Worm (Caenorhabditis elegans) whole organism, L1 larva: Measurements from ENCODE around the gene F16F9.1.
A peak's percentile ranks its signal among the peaks of the same experiment; 100 is the strongest.

Experiments
- C16A3.4 ChIP-seq: fragments of 150-350 bp; optimal IDR thresholded peaks from 2 replicates; lab custom pipeline; 2014; ENCODE audit warnings: missing biosample characterization, missing genetic modification characterization
- Y116A8C.19 ChIP-seq: sonication (generic microtip); optimal IDR thresholded peaks from 2 replicates; lab custom pipeline; 2016; ENCODE audit warnings: missing compliant biosample characterization, missing genetic modification characterization, borderline replicate concordance
- aha-1 ChIP-seq: fragments of 150-350 bp; optimal IDR thresholded peaks from 2 replicates; lab custom pipeline; 2014; ENCODE audit warnings: missing biosample characterization, missing genetic modification characterization
- ama-1 ChIP-seq: fragments of 150-350 bp; optimal IDR thresholded peaks from 2 replicates; lab custom pipeline; 2014
- ceh-8 ChIP-seq: fragments of 200-800 bp; sonication (Bioruptor generic); optimal IDR thresholded peaks from 2 replicates; lab custom pipeline; 2018; ENCODE audit warnings: mild to moderate bottlenecking, missing genetic modification characterization, moderate library complexity, missing compliant biosample characterization
- ceh-88 ChIP-seq: fragments of 200-800 bp; sonication (Bioruptor generic); IDR thresholded peaks from 2 replicates; pipeline ENCODE4 v1.3.6; 2022; ENCODE audit warnings: missing genetic modification characterization, missing compliant biosample characterization
- dpl-1 ChIP-seq, 3 experiments: fragments of 150-350 bp in 2 of 3; sonication (generic microtip) in 1 of 3; optimal IDR thresholded peaks; 2 replicates each; lab custom pipeline; 2014 to 2017; ENCODE audit warnings: missing biosample characterization in 3 of 3, missing genetic modification characterization in 3 of 3, missing genetic modification reagents in 3 of 3
- dsc-1 ChIP-seq: sonication (generic microtip); optimal IDR thresholded peaks from 2 replicates; lab custom pipeline; 2016; ENCODE audit warnings: mild to moderate bottlenecking, missing genetic modification characterization, missing compliant biosample characterization
- egl-27 ChIP-seq, 2 experiments: fragments of 150-350 bp in 1 of 2; sonication (generic microtip); optimal IDR thresholded peaks; 3 replicates each; lab custom pipeline; 2017 to 2018; ENCODE audit warnings: missing biosample characterization in 2 of 2, missing genetic modification characterization in 2 of 2, missing genetic modification reagents in 2 of 2
- elt-2 ChIP-seq: sonication (generic microtip); optimal IDR thresholded peaks from 2 replicates; lab custom pipeline; 2016; ENCODE audit warnings: missing genetic modification characterization, mild to moderate bottlenecking, inconsistent platforms, missing compliant biosample characterization, missing genetic modification reagents
- ets-5 ChIP-seq: fragments of 200-800 bp; sonication (Bioruptor generic); IDR thresholded peaks from 2 replicates; pipeline ENCODE4 v1.3.6; 2022; ENCODE audit warnings: missing genetic modification characterization, missing compliant biosample characterization
- fkh-10 ChIP-seq: sonication (generic microtip); optimal IDR thresholded peaks from 2 replicates; lab custom pipeline; 2017; ENCODE audit warnings: missing biosample characterization, missing genetic modification reagents, missing genetic modification characterization
- fkh-4 ChIP-seq: sonication (generic microtip); optimal IDR thresholded peaks from 2 replicates; lab custom pipeline; 2016; ENCODE audit warnings: missing compliant biosample characterization, missing genetic modification characterization, borderline replicate concordance
- fkh-8 ChIP-seq: sonication (generic microtip); optimal IDR thresholded peaks from 2 replicates; lab custom pipeline; 2016; ENCODE audit warnings: mild to moderate bottlenecking, missing genetic modification characterization, missing compliant biosample characterization
- fos-1 ChIP-seq: fragments of 150-350 bp; optimal IDR thresholded peaks from 2 replicates; lab custom pipeline; 2014; ENCODE audit warnings: missing biosample characterization, missing genetic modification characterization
- grh-1 ChIP-seq: fragments of 200-800 bp; sonication (Bioruptor generic); IDR thresholded peaks from 2 replicates; pipeline ENCODE4 v1.3.6; 2022; ENCODE audit warnings: missing genetic modification reagents, missing genetic modification characterization, missing compliant biosample characterization
- hlh-4 ChIP-seq: sonication (generic microtip); optimal IDR thresholded peaks from 2 replicates; lab custom pipeline; 2016; ENCODE audit warnings: mild to moderate bottlenecking, missing genetic modification characterization, missing compliant biosample characterization
- jun-1 ChIP-seq: fragments of 150-350 bp; optimal IDR thresholded peaks from 2 replicates; lab custom pipeline; 2014; ENCODE audit warnings: missing biosample characterization, missing genetic modification reagents, missing genetic modification characterization
- lin-14 ChIP-seq: fragments of 200-800 bp; sonication (Bioruptor generic); optimal IDR thresholded peaks from 2 replicates; lab custom pipeline; 2018; ENCODE audit warnings: mild to moderate bottlenecking, missing genetic modification characterization, moderate library complexity, missing compliant biosample characterization
- lsy-2 ChIP-seq, 2 experiments: fragments of 150-350 bp; optimal IDR thresholded peaks; 2 replicates each; lab custom pipeline; 2014; ENCODE audit warnings: missing biosample characterization in 2 of 2, missing genetic modification characterization in 2 of 2
- mab-9 ChIP-seq: fragments of 200-800 bp; sonication (Bioruptor generic); IDR thresholded peaks from 2 replicates; pipeline ENCODE4 v1.3.6; 2022; ENCODE audit warnings: missing genetic modification reagents, missing genetic modification characterization, missing compliant biosample characterization
- mep-1 ChIP-seq: fragments of 150-350 bp; optimal IDR thresholded peaks from 2 replicates; lab custom pipeline; 2014; ENCODE audit warnings: missing biosample characterization, missing genetic modification characterization
- nhr-11 ChIP-seq: fragments of 150-350 bp; optimal IDR thresholded peaks from 2 replicates; lab custom pipeline; 2014; ENCODE audit warnings: missing biosample characterization, missing genetic modification characterization
- nhr-12 ChIP-seq: sonication (generic microtip); optimal IDR thresholded peaks from 2 replicates; lab custom pipeline; 2017; ENCODE audit warnings: missing biosample characterization, missing genetic modification characterization
- nhr-19 ChIP-seq: fragments of 200-800 bp; sonication (Bioruptor generic); conservative IDR thresholded peaks from 2 replicates; pipeline ENCODE4 v1.3.6; 2022; ENCODE audit warnings: missing genetic modification characterization, missing compliant biosample characterization
- nhr-20 ChIP-seq: sonication (generic microtip); optimal IDR thresholded peaks from 2 replicates; lab custom pipeline; 2016; ENCODE audit warnings: mild to moderate bottlenecking, missing genetic modification characterization, missing compliant biosample characterization
- nhr-28 ChIP-seq: fragments of 150-350 bp; optimal IDR thresholded peaks from 2 replicates; lab custom pipeline; 2014; ENCODE audit warnings: missing biosample characterization, missing genetic modification characterization
- nhr-71 ChIP-seq: sonication (generic microtip); optimal IDR thresholded peaks from 2 replicates; lab custom pipeline; 2016; ENCODE audit warnings: mild to moderate bottlenecking, missing genetic modification characterization, moderate library complexity, missing compliant biosample characterization
- nhr-77 ChIP-seq: fragments of 150-350 bp; optimal IDR thresholded peaks from 2 replicates; lab custom pipeline; 2014; ENCODE audit warnings: missing biosample characterization, missing genetic modification characterization
- nhr-84 ChIP-seq: sonication (generic microtip); optimal IDR thresholded peaks from 2 replicates; lab custom pipeline; 2017; ENCODE audit warnings: missing biosample characterization, missing genetic modification characterization
- pqm-1 ChIP-seq: sonication (generic microtip); optimal IDR thresholded peaks from 3 replicates; lab custom pipeline; 2017; ENCODE audit warnings: missing biosample characterization, missing genetic modification characterization
- skn-1 ChIP-seq: fragments of 150-350 bp; optimal IDR thresholded peaks from 2 replicates; lab custom pipeline; 2014; ENCODE audit warnings: missing biosample characterization, missing genetic modification characterization
- sox-4 ChIP-seq: sonication (generic microtip); optimal IDR thresholded peaks from 2 replicates; lab custom pipeline; 2016; ENCODE audit warnings: missing genetic modification characterization, missing compliant biosample characterization
- sup-37 ChIP-seq: fragments of 200-800 bp; sonication (Bioruptor generic); optimal IDR thresholded peaks from 2 replicates; lab custom pipeline; 2018; ENCODE audit warnings: mild to moderate bottlenecking, missing genetic modification characterization, missing compliant biosample characterization
- swsn-7 ChIP-seq: sonication (generic microtip); optimal IDR thresholded peaks from 2 replicates; lab custom pipeline; 2016; ENCODE audit warnings: missing genetic modification characterization, missing compliant biosample characterization
- unc-130 ChIP-seq: fragments of 150-350 bp; optimal IDR thresholded peaks from 2 replicates; lab custom pipeline; 2017; ENCODE audit warnings: missing biosample characterization, missing genetic modification characterization, inconsistent platforms
- unc-30 ChIP-seq: sonication (generic microtip); optimal IDR thresholded peaks from 2 replicates; lab custom pipeline; 2017; ENCODE audit warnings: missing biosample characterization, missing genetic modification characterization
- unc-62 ChIP-seq: fragments of 150-350 bp; optimal IDR thresholded peaks from 2 replicates; lab custom pipeline; 2014; ENCODE audit warnings: missing biosample characterization, missing genetic modification reagents, missing genetic modification characterization
- unc-86 ChIP-seq: sonication (generic microtip); optimal IDR thresholded peaks from 2 replicates; lab custom pipeline; 2016; ENCODE audit warnings: missing genetic modification characterization, missing compliant biosample characterization
- unc-98 ChIP-seq: fragments of 200-800 bp; sonication (Bioruptor generic); IDR thresholded peaks from 2 replicates; pipeline ENCODE4 v1.3.6; 2022; ENCODE audit warnings: missing genetic modification characterization, missing compliant biosample characterization
- vab-15 ChIP-seq: sonication (generic microtip); optimal IDR thresholded peaks from 2 replicates; lab custom pipeline; 2017; ENCODE audit warnings: missing genotype, mild to moderate bottlenecking, missing genetic modification characterization, missing compliant biosample characterization
- xbp-1 ChIP-seq: sonication (generic microtip); optimal IDR thresholded peaks from 2 replicates; lab custom pipeline; 2016; ENCODE audit warnings: missing genetic modification characterization, missing compliant biosample characterization
- zag-1 ChIP-seq: fragments of 150-350 bp; optimal IDR thresholded peaks from 2 replicates; lab custom pipeline; 2014; ENCODE audit warnings: missing biosample characterization, missing genetic modification characterization
- zip-4 ChIP-seq: fragments of 200-800 bp; sonication (Bioruptor generic); optimal IDR thresholded peaks from 2 replicates; lab custom pipeline; 2018; ENCODE audit warnings: mild to moderate bottlenecking, missing genetic modification characterization, moderate library complexity, missing compliant biosample characterization
- ztf-4 ChIP-seq: fragments of 150-350 bp; optimal IDR thresholded peaks from 2 replicates; lab custom pipeline; 2014; ENCODE audit warnings: missing biosample characterization, missing genetic modification characterization

F16F9.1 gene

ce11 chrX:8404308-8405085, 41.7 kb upstream of the F16F9.1 start (continued):
- TF ChIP-seq ceh-88 (peak; percentile 89), ztf-4 (tag; lab: Kevin White, UChicago) (peak; percentile 83), unc-30 (no peak), egl-27 (tag; optimal IDR thresholded peaks at IDR 0.05; lab: Kevin White, UChicago) (peak; percentile 69 to 73), zip-4 (GFP tag; lab: Kevin White, UChicago) (peak; percentile 81), swsn-7 (tag; lab: Kevin White, UChicago) (peak; percentile 94), jun-1 (peak; percentile 87), unc-98 (GFP tag; lab: Robert Waterston, UW) (peak; percentile 73), dsc-1 (peak; percentile 95), nhr-84 (no peak), nhr-19 (GFP tag; lab: Robert Waterston, UW) (peak; percentile 92), fkh-10 (GFP tag; lab: Kevin White, UChicago) (peak; percentile 93), mab-9 (GFP tag; lab: Robert Waterston, UW) (peak; percentile 70), fos-1 (tag; lab: Kevin White, UChicago) (peak; percentile 84), sup-37 (peak; percentile 81), vab-15 (tag; lab: Kevin White, UChicago) (no peak), aha-1 (no peak), unc-86 (tag; lab: Kevin White, UChicago) (peak; percentile 87), grh-1 (GFP tag; lab: Robert Waterston, UW) (peak; percentile 77), skn-1 (tag; lab: Kevin White, UChicago) (peak; percentile 78), hlh-4 (tag; lab: Kevin White, UChicago) (peak; percentile 3), lsy-2 (tag; optimal IDR thresholded peaks at IDR 0.05; lab: Kevin White, UChicago) (peak; percentile 81 to 83), nhr-71 (tag; lab: Kevin White, UChicago) (peak; percentile 96), sox-4 (peak; percentile 84), unc-62 (GFP tag; lab: Kevin White, UChicago) (no peak), fkh-4 (tag; lab: Kevin White, UChicago) (no peak), nhr-28 (tag; lab: Kevin White, UChicago) (no peak), ama-1 (lab: Kevin White, UChicago) (no peak), ets-5 (GFP tag; lab: Robert Waterston, UW) (no peak), ceh-8 (GFP tag; lab: Kevin White, UChicago) (peak; percentile 80), C16A3.4 (tag; lab: Kevin White, UChicago) (peak; percentile 88), nhr-20 (tag; lab: Kevin White, UChicago) (peak; percentile 94), nhr-12 (tag; lab: Kevin White, UChicago) (no peak), dpl-1 (GFP tag; optimal IDR thresholded peaks at IDR 0.05; lab: Kevin White, UChicago) (peak in 2 of 3 experiments; percentile 44 to 50), nhr-11 (tag; lab: Kevin White, UChicago) (peak; percentile 62), zag-1 (tag; lab: Kevin White, UChicago) (no peak), pqm-1 (tag; lab: Kevin White, UChicago) (no peak), elt-2 (tag; lab: Kevin White, UChicago) (peak; percentile 77), mep-1 (tag; lab: Kevin White, UChicago) (peak; percentile 81), lin-14 (GFP tag; lab: Kevin White, UChicago) (peak; percentile 97), fkh-8 (peak; percentile 94), nhr-77 (peak; percentile 75), xbp-1 (tag; lab: Kevin White, UChicago) (peak; percentile 88), unc-130 (tag; lab: Kevin White, UChicago) (no peak), Y116A8C.19 (no peak)
